Worm (Caenorhabditis elegans) whole organism, L2 larva: ENCODE measurements around the gene F46C5.7.

Experiments used
- C34F6.9 ChIP-seq: fragments of 150-350 bp; optimal IDR thresholded peaks from 2 replicates; lab custom pipeline; 2014; ENCODE audit warnings: missing biosample characterization, missing genetic modification characterization
- F13H6.1 ChIP-seq: sonication (generic microtip); optimal IDR thresholded peaks from 2 replicates; lab custom pipeline; 2016; ENCODE audit warnings: missing genetic modification characterization, missing compliant biosample characterization
- R02D3.7 ChIP-seq: fragments of 150-350 bp; optimal IDR thresholded peaks from 2 replicates; lab custom pipeline; 2014; ENCODE audit warnings: missing biosample characterization, missing genetic modification characterization
- Y55F3AM.14 ChIP-seq: fragments of 200-800 bp; sonication (Bioruptor generic); optimal IDR thresholded peaks from 2 replicates; lab custom pipeline; 2018; ENCODE audit warnings: mild to moderate bottlenecking, missing genetic modification characterization, missing compliant biosample characterization
- ZK546.5 ChIP-seq: sonication (generic microtip); optimal IDR thresholded peaks from 2 replicates; lab custom pipeline; 2017; ENCODE audit warnings: missing biosample characterization, missing genetic modification characterization
- alr-1 ChIP-seq: fragments of 150-350 bp; optimal IDR thresholded peaks from 2 replicates; lab custom pipeline; 2014; ENCODE audit warnings: missing biosample characterization, missing genetic modification characterization
- aly-2 ChIP-seq: fragments of 150-350 bp; optimal IDR thresholded peaks from 2 replicates; lab custom pipeline; 2014; ENCODE audit warnings: missing biosample characterization, missing genetic modification characterization
- ama-1 ChIP-seq: fragments of 150-350 bp; optimal IDR thresholded peaks from 2 replicates; lab custom pipeline; 2018; ENCODE audit warnings: inconsistent platforms
- blmp-1 ChIP-seq: sonication (generic microtip); optimal IDR thresholded peaks from 2 replicates; lab custom pipeline; 2017; ENCODE audit warnings: missing genetic modification characterization, mild to moderate bottlenecking, missing compliant biosample characterization, antibody characterized with exemption, moderate library complexity; ENCODE audit not compliant: insufficient read depth
- ceh-16 ChIP-seq: fragments of 150-350 bp; optimal IDR thresholded peaks from 2 replicates; lab custom pipeline; 2014; ENCODE audit warnings: missing biosample characterization, missing genetic modification characterization
- ceh-82 ChIP-seq: fragments of 150-350 bp; optimal IDR thresholded peaks from 2 replicates; lab custom pipeline; 2014; ENCODE audit warnings: missing biosample characterization, missing genetic modification characterization
- crh-2 ChIP-seq: sonication (generic microtip); optimal IDR thresholded peaks from 2 replicates; lab custom pipeline; 2017; ENCODE audit warnings: missing biosample characterization, missing genetic modification characterization
- dmd-4 ChIP-seq: sonication (generic microtip); optimal IDR thresholded peaks from 2 replicates; lab custom pipeline; 2017; ENCODE audit warnings: missing biosample characterization, missing genetic modification characterization
- egl-27 ChIP-seq: sonication (generic microtip); optimal IDR thresholded peaks from 3 replicates; lab custom pipeline; 2017; ENCODE audit warnings: missing biosample characterization, missing genetic modification reagents, missing genetic modification characterization
- elt-1 ChIP-seq: fragments of 150-350 bp; optimal IDR thresholded peaks from 2 replicates; lab custom pipeline; 2014; ENCODE audit warnings: missing biosample characterization, missing genetic modification characterization
- elt-3 ChIP-seq: sonication (generic microtip); optimal IDR thresholded peaks from 2 replicates; lab custom pipeline; 2017; ENCODE audit warnings: missing biosample characterization, missing genetic modification characterization
- fos-1 ChIP-seq: fragments of 150-350 bp; optimal IDR thresholded peaks from 2 replicates; lab custom pipeline; 2014; ENCODE audit warnings: missing biosample characterization, missing genetic modification characterization
- gmeb-1 ChIP-seq: fragments of 150-350 bp; optimal IDR thresholded peaks from 2 replicates; lab custom pipeline; 2014; ENCODE audit warnings: missing biosample characterization, missing genetic modification characterization
- lin-11 ChIP-seq: fragments of 150-350 bp; sonication (generic microtip); optimal IDR thresholded peaks from 2 replicates; lab custom pipeline; 2014; ENCODE audit warnings: missing biosample characterization, missing genetic modification characterization, inconsistent platforms, mixed read lengths
- lin-13 ChIP-seq: fragments of 150-350 bp; optimal IDR thresholded peaks from 2 replicates; lab custom pipeline; 2014; ENCODE audit warnings: missing biosample characterization, missing genetic modification reagents, missing genetic modification characterization
- lin-39 ChIP-seq: fragments of 150-350 bp; optimal IDR thresholded peaks from 2 replicates; lab custom pipeline; 2014; ENCODE audit warnings: missing biosample characterization, missing genetic modification reagents, missing genetic modification characterization
- lsy-2 ChIP-seq, 2 experiments: fragments of 150-350 bp in 1 of 2; sonication (generic microtip) in 1 of 2; optimal IDR thresholded peaks; 2 replicates each; lab custom pipeline; 2014 to 2017; ENCODE audit warnings: missing biosample characterization in 2 of 2, missing genetic modification characterization in 2 of 2
- mab-5 ChIP-seq: fragments of 150-350 bp; optimal IDR thresholded peaks from 2 replicates; lab custom pipeline; 2014; ENCODE audit warnings: missing biosample characterization, missing genetic modification characterization
- mbf-1 ChIP-seq: sonication (generic microtip); optimal IDR thresholded peaks from 2 replicates; lab custom pipeline; 2017; ENCODE audit warnings: missing biosample characterization, missing genetic modification characterization
- mdl-1 ChIP-seq, 2 experiments: fragments of 150-350 bp in 1 of 2; sonication (generic microtip) in 1 of 2; optimal IDR thresholded peaks; 2 replicates each; lab custom pipeline; 2017; ENCODE audit warnings: missing biosample characterization in 2 of 2, missing genetic modification characterization in 2 of 2
- nhr-10 ChIP-seq: sonication (generic microtip); optimal IDR thresholded peaks from 2 replicates; lab custom pipeline; 2017; ENCODE audit warnings: missing biosample characterization, missing genetic modification characterization
- nhr-11 ChIP-seq: fragments of 150-350 bp; optimal IDR thresholded peaks from 2 replicates; lab custom pipeline; 2014; ENCODE audit warnings: missing biosample characterization, missing genetic modification characterization
- nhr-12 ChIP-seq: fragments of 150-350 bp; optimal IDR thresholded peaks from 2 replicates; lab custom pipeline; 2014; ENCODE audit warnings: missing biosample characterization, missing genetic modification characterization
- nhr-129 ChIP-seq: fragments of 150-350 bp; optimal IDR thresholded peaks from 2 replicates; lab custom pipeline; 2014; ENCODE audit warnings: missing biosample characterization, missing genetic modification characterization
- nhr-21 ChIP-seq: fragments of 150-350 bp; optimal IDR thresholded peaks from 2 replicates; lab custom pipeline; 2014; ENCODE audit warnings: missing biosample characterization, missing genetic modification characterization
- nhr-23 ChIP-seq: fragments of 150-350 bp; optimal IDR thresholded peaks from 2 replicates; lab custom pipeline; 2014; ENCODE audit warnings: missing biosample characterization, missing genetic modification reagents, missing genetic modification characterization
- nhr-237 ChIP-seq: fragments of 150-350 bp; optimal IDR thresholded peaks from 2 replicates; lab custom pipeline; 2014; ENCODE audit warnings: missing biosample characterization, missing genetic modification characterization
- nhr-25 ChIP-seq: fragments of 150-350 bp; sonication (generic microtip); optimal IDR thresholded peaks from 3 replicates; lab custom pipeline; 2014; ENCODE audit warnings: missing biosample characterization, missing genetic modification characterization
- nhr-6 ChIP-seq: fragments of 150-350 bp; optimal IDR thresholded peaks from 2 replicates; lab custom pipeline; 2014; ENCODE audit warnings: missing biosample characterization, missing genetic modification characterization
- nhr-77 ChIP-seq: fragments of 150-350 bp; optimal IDR thresholded peaks from 2 replicates; lab custom pipeline; 2014; ENCODE audit warnings: missing biosample characterization, missing genetic modification characterization
- peb-1 ChIP-seq: fragments of 150-350 bp; optimal IDR thresholded peaks from 2 replicates; lab custom pipeline; 2014; ENCODE audit warnings: missing biosample characterization, missing genetic modification characterization
- sem-4 ChIP-seq: fragments of 150-350 bp; optimal IDR thresholded peaks from 2 replicates; lab custom pipeline; 2014; ENCODE audit warnings: missing biosample characterization, missing genetic modification reagents, missing genetic modification characterization
- skn-1 ChIP-seq: sonication (generic microtip); optimal IDR thresholded peaks from 2 replicates; lab custom pipeline; 2017; ENCODE audit warnings: missing biosample characterization, missing genetic modification characterization
- sma-3 ChIP-seq: sonication (generic microtip); optimal IDR thresholded peaks from 2 replicates; lab custom pipeline; 2016; ENCODE audit warnings: missing genetic modification reagents, missing genetic modification characterization, missing compliant biosample characterization
- sma-9 ChIP-seq, 2 experiments: fragments of 150-350 bp in 1 of 2; sonication (generic microtip) in 1 of 2; optimal IDR thresholded peaks; 2 replicates each; lab custom pipeline; 2014 to 2016; ENCODE audit warnings: missing genetic modification characterization in 2 of 2, mild to moderate bottlenecking in 1 of 2, missing biosample characterization in 1 of 2, missing compliant biosample characterization in 1 of 2, missing genetic modification reagents in 1 of 2, moderate library complexity in 1 of 2
- snpc-4 ChIP-seq: fragments of 150-350 bp; optimal IDR thresholded peaks from 2 replicates; lab custom pipeline; 2014; ENCODE audit warnings: missing biosample characterization, missing genetic modification characterization
- unc-39 ChIP-seq: fragments of 150-350 bp; optimal IDR thresholded peaks from 2 replicates; lab custom pipeline; 2014; ENCODE audit warnings: missing biosample characterization, missing genetic modification characterization
- unc-55 ChIP-seq: fragments of 150-350 bp; sonication (generic microtip); optimal IDR thresholded peaks from 3 replicates; lab custom pipeline; 2014; ENCODE audit warnings: missing biosample characterization, missing genetic modification reagents, missing genetic modification characterization
- unc-62 ChIP-seq: fragments of 150-350 bp; optimal IDR thresholded peaks from 2 replicates; lab custom pipeline; 2014; ENCODE audit warnings: missing biosample characterization, missing genetic modification reagents, missing genetic modification characterization
- zag-1 ChIP-seq: fragments of 150-350 bp; optimal IDR thresholded peaks from 2 replicates; lab custom pipeline; 2014; ENCODE audit warnings: missing biosample characterization, missing genetic modification characterization
- ztf-1 ChIP-seq: fragments of 200-800 bp; sonication (Bioruptor generic); conservative IDR thresholded peaks from 2 replicates; pipeline ENCODE4 v1.3.6; 2022; ENCODE audit warnings: missing genetic modification characterization, missing compliant biosample characterization
- ztf-11 ChIP-seq: sonication (generic microtip); optimal IDR thresholded peaks from 2 replicates; lab custom pipeline; 2017; ENCODE audit warnings: missing biosample characterization, missing genetic modification characterization
- ztf-4 ChIP-seq: fragments of 150-350 bp; optimal IDR thresholded peaks from 2 replicates; lab custom pipeline; 2014; ENCODE audit warnings: missing biosample characterization, missing genetic modification characterization

Gene F46C5.7

ce11 chrII:8813659-8814058 lies 25.5 kb upstream of the F46C5.7 start:
- TF ChIP-seq F13H6.1 (tag; lab: Kevin White, UChicago) (no peak), egl-27 (tag; lab: Kevin White, UChicago) (peak; percentile 63), nhr-129 (tag; lab: Kevin White, UChicago) (peak; percentile 79), blmp-1 (tag; lab: Kevin White, UChicago) (peak; percentile 52), elt-3 (tag; lab: Kevin White, UChicago) (no peak), snpc-4 (tag; lab: Kevin White, UChicago) (no peak), aly-2 (no peak), crh-2 (tag; lab: Kevin White, UChicago) (peak; percentile 56), nhr-25 (tag; lab: Kevin White, UChicago) (peak; percentile 89), lsy-2 (tag; optimal IDR thresholded peaks at IDR 0.05; lab: Kevin White, UChicago) (peak in 1 of 2 experiments; percentile 22), ztf-4 (no peak), mbf-1 (tag; lab: Kevin White, UChicago) (no peak), skn-1 (tag; lab: Kevin White, UChicago) (no peak), mdl-1 (tag; optimal IDR thresholded peaks at IDR 0.05; lab: Kevin White, UChicago) (no peak), nhr-6 (tag; lab: Kevin White, UChicago) (peak; percentile 63), lin-13 (GFP tag; lab: Kevin White, UChicago) (no peak), alr-1 (tag; lab: Kevin White, UChicago) (no peak), nhr-21 (peak; percentile 98), ama-1 (lab: Kevin White, UChicago) (no peak), nhr-12 (no peak), lin-11 (tag; lab: Kevin White, UChicago) (no peak), C34F6.9 (no peak), sma-3 (peak; percentile 84), ztf-1 (GFP tag; lab: Robert Waterston, UW) (no peak), ZK546.5 (tag; lab: Kevin White, UChicago) (no peak), ceh-82 (tag; lab: Kevin White, UChicago) (no peak), nhr-10 (tag; lab: Kevin White, UChicago) (no peak), nhr-11 (tag; lab: Kevin White, UChicago) (no peak), ztf-11 (no peak), nhr-77 (tag; lab: Kevin White, UChicago) (no peak), dmd-4 (tag; lab: Kevin White, UChicago) (no peak), unc-39 (no peak), zag-1 (tag; lab: Kevin White, UChicago) (no peak), nhr-23 (tag; lab: Kevin White, UChicago) (no peak), Y55F3AM.14 (GFP tag; lab: Kevin White, UChicago) (no peak), sma-9 (GFP tag; optimal IDR thresholded peaks at IDR 0.05; lab: Kevin White, UChicago) (peak; percentile 81), sma-9 (tag; optimal IDR thresholded peaks at IDR 0.05; lab: Kevin White, UChicago) (no peak), sem-4 (no peak), lin-39 (tag; lab: Kevin White, UChicago) (no peak), unc-55 (no peak), unc-62 (GFP tag; lab: Kevin White, UChicago) (no peak), gmeb-1 (tag; lab: Kevin White, UChicago) (peak; percentile 15), R02D3.7 (no peak), fos-1 (tag; lab: Kevin White, UChicago) (no peak), nhr-237 (tag; lab: Kevin White, UChicago) (no peak), mab-5 (tag; lab: Kevin White, UChicago) (no peak), peb-1 (tag; lab: Kevin White, UChicago) (no peak), elt-1 (tag; lab: Kevin White, UChicago) (no peak), ceh-16 (tag; lab: Kevin White, UChicago) (no peak)
- TF ChIP-seq, all 48 proteins: peak for 11
